Fruit fly (Drosophila melanogaster): ENCODE measurements around the gene Ddr.

Ddr gene

dm6 chr2L:6339010-6339897 is 86.3 kb downstream of the Ddr start (continued):
- TF ChIP-seq CG9797 (GFP tag; optimal IDR thresholded peaks at IDR 0.05) (no peak), Sox100B (GFP tag; optimal IDR thresholded peaks at IDR 0.05) (no peak), Sox102F (GFP tag; optimal IDR thresholded peaks at IDR 0.05) (no peak), aop (GFP tag; IDR thresholded peaks at IDR 0.05) (no peak), pzg (GFP tag; optimal IDR thresholded peaks at IDR 0.05) (no peak), Dll (GFP tag; IDR thresholded peaks at IDR 0.05; ENCODE audit: partially characterized antibody) (0 out of 4 replicates have a peak, but pooled peaks have one; percentile 29), Camta (GFP tag; optimal IDR thresholded peaks at IDR 0.05) (peak; percentile 5), hb (GFP tag; IDR thresholded peaks at IDR 0.05; ENCODE audit: partially characterized antibody) (no peak), wek (GFP tag; optimal IDR thresholded peaks at IDR 0.05) (no peak), CG17328 (GFP tag; IDR thresholded peaks at IDR 0.05) (peak; percentile 17; the same call in 1 of the 2 replicates), Hmx (GFP tag; optimal IDR thresholded peaks at IDR 0.05) (peak; percentile 12), Rfx (GFP tag; IDR thresholded peaks at IDR 0.05) (peak; percentile 66), CG5180 (GFP tag; optimal IDR thresholded peaks at IDR 0.05) (peak; percentile 6), Dad (GFP tag; optimal IDR thresholded peaks at IDR 0.05) (peak; percentile 41), CG3995 (GFP tag; optimal IDR thresholded peaks at IDR 0.05) (peak; percentile 15), CG14441 (GFP tag; IDR thresholded peaks at IDR 0.05) (peak; percentile 34; the same call in 1 of the 2 replicates), sim (GFP tag; IDR thresholded peaks at IDR 0.05) (no peak), CHES-1-like (GFP tag; optimal IDR thresholded peaks at IDR 0.05) (peak; percentile 35), CG34376 (GFP tag; optimal IDR thresholded peaks at IDR 0.05) (no peak), klu (GFP tag; IDR thresholded peaks at IDR 0.05) (no peak), YL-1 (GFP tag; optimal IDR thresholded peaks at IDR 0.05) (peak; percentile 59), CG13123 (GFP tag; optimal IDR thresholded peaks at IDR 0.05) (no peak), Dip2 (GFP tag; IDR thresholded peaks at IDR 0.05) (no peak), bcd (GFP tag; optimal IDR thresholded peaks at IDR 0.05) (peak; percentile 4), HmgD (GFP tag; optimal IDR thresholded peaks at IDR 0.05) (no peak), chinmo (GFP tag; IDR thresholded peaks at IDR 0.05; ENCODE audit: partially characterized antibody) (peak; percentile 93), CG10565 (GFP tag; optimal IDR thresholded peaks at IDR 0.05) (no peak), az2 (GFP tag; optimal IDR thresholded peaks at IDR 0.05) (peak; percentile 33), CG16813 (GFP tag; IDR thresholded peaks at IDR 0.05; ENCODE audit: partially characterized antibody) (no peak), shn (GFP tag; optimal IDR thresholded peaks at IDR 0.05) (peak; percentile 54), Hr78 (GFP tag; optimal IDR thresholded peaks at IDR 0.05) (peak in 1 of 2 experiments; percentile 100), CG1792 (GFP tag; optimal IDR thresholded peaks at IDR 0.05) (no peak), eyg (GFP tag; optimal IDR thresholded peaks at IDR 0.05) (peak; percentile 30), CTCF (GFP tag; optimal IDR thresholded peaks at IDR 0.05) (no peak), Optix (GFP tag; IDR thresholded peaks at IDR 0.05) (no peak; the same call in 2 of the 3 replicates), stwl (tag; optimal IDR thresholded peaks at IDR 0.05) (no peak), E2f2 (GFP tag; IDR thresholded peaks at IDR 0.05) (no peak), Ptx1 (GFP tag; IDR thresholded peaks at IDR 0.05) (peak; percentile 51), CG2129 (GFP tag; IDR thresholded peaks at IDR 0.05; ENCODE audit: partially characterized antibody) (no peak), CG15696 (tag; optimal IDR thresholded peaks at IDR 0.05) (no peak), so (GFP tag; IDR thresholded peaks at IDR 0.05) (no peak), Hsf (GFP tag; optimal IDR thresholded peaks at IDR 0.05) (peak; percentile 32), CG34422 (GFP tag; IDR thresholded peaks at IDR 0.05) (peak; percentile 69; the same call in 2 of the 3 replicates), Gug (GFP tag; IDR thresholded peaks at IDR 0.05) (peak; percentile 28; the same call in 1 of the 4 replicates), CG6272 (GFP tag; IDR thresholded peaks at IDR 0.05) (no peak), CG3281 (GFP tag; optimal IDR thresholded peaks at IDR 0.05) (peak; percentile 59), CG7271 (tag; optimal IDR thresholded peaks at IDR 0.05) (no peak), bowl (GFP tag; IDR thresholded peaks at IDR 0.05) (no peak), CG17186 (GFP tag; optimal IDR thresholded peaks at IDR 0.05) (no peak)

Data from whole organism, embryonic.